Worm (Caenorhabditis elegans) whole organism, L2 larva: ENCODE measurements around the gene Y54G11A.4.
"Not testable (repeated sequence)": the region's sequence is repeated elsewhere in the genome, so short reads cannot be mapped to it uniquely, and the experiment has no call there.

Source experiments
- C34F6.9 ChIP-seq: fragments of 150-350 bp; optimal IDR thresholded peaks from 2 replicates; lab custom pipeline; 2014; ENCODE audit warnings: missing biosample characterization, missing genetic modification characterization
- aly-2 ChIP-seq: fragments of 150-350 bp; optimal IDR thresholded peaks from 2 replicates; lab custom pipeline; 2014; ENCODE audit warnings: missing biosample characterization, missing genetic modification characterization
- ama-1 ChIP-seq: fragments of 150-350 bp; optimal IDR thresholded peaks from 2 replicates; lab custom pipeline; 2018; ENCODE audit warnings: inconsistent platforms
- blmp-1 ChIP-seq: sonication (generic microtip); optimal IDR thresholded peaks from 2 replicates; lab custom pipeline; 2017; ENCODE audit warnings: missing genetic modification characterization, mild to moderate bottlenecking, missing compliant biosample characterization, antibody characterized with exemption, moderate library complexity; ENCODE audit not compliant: insufficient read depth
- ceh-82 ChIP-seq: fragments of 150-350 bp; optimal IDR thresholded peaks from 2 replicates; lab custom pipeline; 2014; ENCODE audit warnings: missing biosample characterization, missing genetic modification characterization
- crh-2 ChIP-seq: sonication (generic microtip); optimal IDR thresholded peaks from 2 replicates; lab custom pipeline; 2017; ENCODE audit warnings: missing biosample characterization, missing genetic modification characterization
- dmd-4 ChIP-seq: sonication (generic microtip); optimal IDR thresholded peaks from 2 replicates; lab custom pipeline; 2017; ENCODE audit warnings: missing biosample characterization, missing genetic modification characterization
- egl-27 ChIP-seq: sonication (generic microtip); optimal IDR thresholded peaks from 3 replicates; lab custom pipeline; 2017; ENCODE audit warnings: missing biosample characterization, missing genetic modification reagents, missing genetic modification characterization
- elt-1 ChIP-seq: fragments of 150-350 bp; optimal IDR thresholded peaks from 2 replicates; lab custom pipeline; 2014; ENCODE audit warnings: missing biosample characterization, missing genetic modification characterization
- fos-1 ChIP-seq: fragments of 150-350 bp; optimal IDR thresholded peaks from 2 replicates; lab custom pipeline; 2014; ENCODE audit warnings: missing biosample characterization, missing genetic modification characterization
- gmeb-1 ChIP-seq: fragments of 150-350 bp; optimal IDR thresholded peaks from 2 replicates; lab custom pipeline; 2014; ENCODE audit warnings: missing biosample characterization, missing genetic modification characterization
- lin-11 ChIP-seq: fragments of 150-350 bp; sonication (generic microtip); optimal IDR thresholded peaks from 2 replicates; lab custom pipeline; 2014; ENCODE audit warnings: missing biosample characterization, missing genetic modification characterization, inconsistent platforms, mixed read lengths
- lin-13 ChIP-seq: fragments of 150-350 bp; optimal IDR thresholded peaks from 2 replicates; lab custom pipeline; 2014; ENCODE audit warnings: missing biosample characterization, missing genetic modification reagents, missing genetic modification characterization
- mab-5 ChIP-seq: fragments of 150-350 bp; optimal IDR thresholded peaks from 2 replicates; lab custom pipeline; 2014; ENCODE audit warnings: missing biosample characterization, missing genetic modification characterization
- mbf-1 ChIP-seq: sonication (generic microtip); optimal IDR thresholded peaks from 2 replicates; lab custom pipeline; 2017; ENCODE audit warnings: missing biosample characterization, missing genetic modification characterization
- nhr-10 ChIP-seq: sonication (generic microtip); optimal IDR thresholded peaks from 2 replicates; lab custom pipeline; 2017; ENCODE audit warnings: missing biosample characterization, missing genetic modification characterization
- nhr-11 ChIP-seq: fragments of 150-350 bp; optimal IDR thresholded peaks from 2 replicates; lab custom pipeline; 2014; ENCODE audit warnings: missing biosample characterization, missing genetic modification characterization
- nhr-12 ChIP-seq: fragments of 150-350 bp; optimal IDR thresholded peaks from 2 replicates; lab custom pipeline; 2014; ENCODE audit warnings: missing biosample characterization, missing genetic modification characterization
- nhr-129 ChIP-seq: fragments of 150-350 bp; optimal IDR thresholded peaks from 2 replicates; lab custom pipeline; 2014; ENCODE audit warnings: missing biosample characterization, missing genetic modification characterization
- nhr-21 ChIP-seq: fragments of 150-350 bp; optimal IDR thresholded peaks from 2 replicates; lab custom pipeline; 2014; ENCODE audit warnings: missing biosample characterization, missing genetic modification characterization
- nhr-237 ChIP-seq: fragments of 150-350 bp; optimal IDR thresholded peaks from 2 replicates; lab custom pipeline; 2014; ENCODE audit warnings: missing biosample characterization, missing genetic modification characterization
- nhr-77 ChIP-seq: fragments of 150-350 bp; optimal IDR thresholded peaks from 2 replicates; lab custom pipeline; 2014; ENCODE audit warnings: missing biosample characterization, missing genetic modification characterization
- peb-1 ChIP-seq: fragments of 150-350 bp; optimal IDR thresholded peaks from 2 replicates; lab custom pipeline; 2014; ENCODE audit warnings: missing biosample characterization, missing genetic modification characterization
- sem-4 ChIP-seq: fragments of 150-350 bp; optimal IDR thresholded peaks from 2 replicates; lab custom pipeline; 2014; ENCODE audit warnings: missing biosample characterization, missing genetic modification reagents, missing genetic modification characterization
- sma-3 ChIP-seq: sonication (generic microtip); optimal IDR thresholded peaks from 2 replicates; lab custom pipeline; 2016; ENCODE audit warnings: missing genetic modification reagents, missing genetic modification characterization, missing compliant biosample characterization
- sma-9 ChIP-seq, 2 experiments: fragments of 150-350 bp in 1 of 2; sonication (generic microtip) in 1 of 2; optimal IDR thresholded peaks; 2 replicates each; lab custom pipeline; 2014 to 2016; ENCODE audit warnings: missing genetic modification characterization in 2 of 2, mild to moderate bottlenecking in 1 of 2, missing biosample characterization in 1 of 2, missing compliant biosample characterization in 1 of 2, missing genetic modification reagents in 1 of 2, moderate library complexity in 1 of 2
- snpc-4 ChIP-seq: fragments of 150-350 bp; optimal IDR thresholded peaks from 2 replicates; lab custom pipeline; 2014; ENCODE audit warnings: missing biosample characterization, missing genetic modification characterization
- unc-39 ChIP-seq: fragments of 150-350 bp; optimal IDR thresholded peaks from 2 replicates; lab custom pipeline; 2014; ENCODE audit warnings: missing biosample characterization, missing genetic modification characterization
- unc-55 ChIP-seq: fragments of 150-350 bp; sonication (generic microtip); optimal IDR thresholded peaks from 3 replicates; lab custom pipeline; 2014; ENCODE audit warnings: missing biosample characterization, missing genetic modification reagents, missing genetic modification characterization
- unc-62 ChIP-seq: fragments of 150-350 bp; optimal IDR thresholded peaks from 2 replicates; lab custom pipeline; 2014; ENCODE audit warnings: missing biosample characterization, missing genetic modification reagents, missing genetic modification characterization
- zag-1 ChIP-seq: fragments of 150-350 bp; optimal IDR thresholded peaks from 2 replicates; lab custom pipeline; 2014; ENCODE audit warnings: missing biosample characterization, missing genetic modification characterization
- ztf-1 ChIP-seq: fragments of 200-800 bp; sonication (Bioruptor generic); conservative IDR thresholded peaks from 2 replicates; pipeline ENCODE4 v1.3.6; 2022; ENCODE audit warnings: missing genetic modification characterization, missing compliant biosample characterization

The Y54G11A.4 gene

ce11 chrII:14312182-14312581 is 19.6 kb downstream of the Y54G11A.4 start:
- TF ChIP-seq snpc-4 (tag; lab: Kevin White, UChicago) (no peak), ama-1 (lab: Kevin White, UChicago) (no peak), dmd-4 (tag; lab: Kevin White, UChicago) (no peak), unc-62 (GFP tag; lab: Kevin White, UChicago) (no peak), C34F6.9 (no peak), crh-2 (tag; lab: Kevin White, UChicago) (no peak), ceh-82 (tag; lab: Kevin White, UChicago) (no peak), nhr-12 (tag; lab: Kevin White, UChicago) (no peak), unc-39 (no peak), aly-2 (no peak), lin-11 (tag; lab: Kevin White, UChicago) (no peak), fos-1 (tag; lab: Kevin White, UChicago) (no peak), unc-55 (GFP tag; lab: Kevin White, UChicago) (no peak), egl-27 (no peak), sem-4 (no peak), elt-1 (tag; lab: Kevin White, UChicago) (no peak), blmp-1 (tag; lab: Kevin White, UChicago) (no peak)

ce11 chrII:14318027-14318426 is 25.4 kb downstream of the Y54G11A.4 start, which contains the start of gene Y54G11A.14:
Gene Y54G11A.14, plus strand, starts transcription at chrII:14318158.
- TF ChIP-seq ztf-1 (GFP tag; lab: Robert Waterston, UW) (no peak), nhr-12 (tag; lab: Kevin White, UChicago) (no peak), ceh-82 (tag; lab: Kevin White, UChicago) (no peak), gmeb-1 (tag; lab: Kevin White, UChicago) (no peak), sma-9 (GFP tag; optimal IDR thresholded peaks at IDR 0.05; lab: Kevin White, UChicago) (no peak), sma-9 (tag; optimal IDR thresholded peaks at IDR 0.05; lab: Kevin White, UChicago) (no peak), unc-55 (GFP tag; lab: Kevin White, UChicago) (no peak), nhr-21 (tag; lab: Kevin White, UChicago) (no peak), mab-5 (tag; lab: Kevin White, UChicago) (no peak), unc-39 (no peak), lin-13 (GFP tag; lab: Kevin White, UChicago) (no peak), nhr-237 (tag; lab: Kevin White, UChicago) (no peak), blmp-1 (tag; lab: Kevin White, UChicago) (no peak), sem-4 (no peak), ama-1 (lab: Kevin White, UChicago) (no peak), sma-3 (GFP tag; lab: Kevin White, UChicago) (no peak), mbf-1 (tag; lab: Kevin White, UChicago) (no peak), fos-1 (tag; lab: Kevin White, UChicago) (no peak), nhr-77 (no peak), nhr-129 (tag; lab: Kevin White, UChicago) (no peak)
- TF ChIP-seq, all 48 proteins: peak for 0

- no peak for TF ChIP-seq gmeb-1 (tag; lab: Kevin White, UChicago)
- no peak for TF ChIP-seq sma-3 (GFP tag; lab: Kevin White, UChicago)
- TF ChIP-seq nhr-10 (tag; lab: Kevin White, UChicago) = no peak
- TF ChIP-seq unc-39 = no peak
- TF ChIP-seq lin-11 (tag; lab: Kevin White, UChicago) = no peak
- no peak for TF ChIP-seq ceh-82 (tag; lab: Kevin White, UChicago)
- no peak for TF ChIP-seq lin-13 (GFP tag; lab: Kevin White, UChicago)
- TF ChIP-seq zag-1 = no peak
- TF ChIP-seq C34F6.9 = no peak
- TF ChIP-seq elt-1 (tag; lab: Kevin White, UChicago) = no peak
- TF ChIP-seq peb-1 (tag; lab: Kevin White, UChicago) = no peak
These were observed 26.6 kb downstream of the Y54G11A.4 start for ce11 chrII:14319227-14319626.

- TF ChIP-seq ztf-1 (GFP tag; lab: Robert Waterston, UW) (no peak), fos-1 (tag; lab: Kevin White, UChicago) (no peak), nhr-11 (no peak), nhr-10 (tag; lab: Kevin White, UChicago) (no peak), mab-5 (tag; lab: Kevin White, UChicago) (no peak)
These were observed 28.6 kb downstream of the Y54G11A.4 start for ce11 chrII:14321225-14321624.

ce11 chrII:14344166-14344565 is 51.5 kb downstream of the Y54G11A.4 start, which contains the start of gene ddl-3:
Gene ddl-3, minus strand, starts transcription at chrII:14344454.
- TF ChIP-seq nhr-12 (tag; lab: Kevin White, UChicago); unc-62 (GFP tag; lab: Kevin White, UChicago); ceh-82 (tag; lab: Kevin White, UChicago): not testable (repeated sequence)
